Worm (Caenorhabditis elegans): ENCODE results near the gene dkc-1.

dkc-1 gene

DNA sequence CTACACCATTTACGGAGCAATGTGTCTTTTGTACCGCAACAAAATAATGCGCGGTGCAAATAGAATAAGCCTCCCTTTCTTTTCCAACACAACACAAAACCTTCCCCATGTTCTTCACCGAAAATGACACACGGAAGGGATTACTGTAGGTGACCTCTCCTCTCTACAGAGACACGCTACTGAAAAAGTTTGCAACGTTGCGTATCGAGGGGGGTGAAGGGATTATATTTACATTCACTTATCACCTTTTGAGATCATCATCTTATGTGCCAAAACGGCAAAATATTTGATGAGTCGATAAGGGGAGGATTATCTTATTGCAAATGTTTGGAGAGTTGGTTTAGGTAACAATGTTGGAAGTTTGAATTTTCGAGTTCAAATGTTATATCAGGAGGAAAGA is 34.8 kb downstream of the dkc-1 start:
- TF ChIP-seq klf-2 (GFP tag; conservative IDR thresholded peaks at IDR 0.05) (no peak), ztf-29 (GFP tag; IDR thresholded peaks at IDR 0.05) (no peak), tab-1 (GFP tag; IDR thresholded peaks at IDR 0.05) (no peak), T22C8.4 (GFP tag; IDR thresholded peaks at IDR 0.05) (no peak), flt-1 (GFP tag; IDR thresholded peaks at IDR 0.05) (no peak), med-1 (GFP tag; optimal IDR thresholded peaks at IDR 0.05; ENCODE audit: insufficient read depth) (no peak), ztf-23 (GFP tag; IDR thresholded peaks at IDR 0.05) (no peak), cog-1 (tag; optimal IDR thresholded peaks at IDR 0.05) (peak; percentile 8), ref-1 (GFP tag; conservative IDR thresholded peaks at IDR 0.05) (no peak)

DNA sequence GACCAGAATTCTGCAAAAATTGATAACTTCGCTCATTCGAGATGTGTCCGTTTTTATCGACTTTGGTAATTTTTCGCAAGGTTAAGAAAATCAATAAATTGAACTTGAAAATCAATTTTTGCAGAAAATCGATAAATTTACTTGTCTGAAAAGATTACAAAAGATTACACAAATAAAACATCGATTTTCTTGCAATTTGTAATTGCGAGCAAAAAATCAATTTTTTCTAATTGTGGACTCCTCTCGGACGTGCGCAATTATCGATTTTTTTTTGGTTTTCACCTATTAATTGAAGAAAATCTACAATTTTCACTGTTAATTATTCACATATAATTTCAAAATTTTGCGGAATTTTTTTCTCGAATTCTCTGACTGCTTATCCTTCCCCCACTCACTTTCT is 43.0 kb downstream of the dkc-1 start:
- no peak for TF ChIP-seq cog-1 (tag; optimal IDR thresholded peaks at IDR 0.05)
- peak; percentile 73 for TF ChIP-seq T22C8.4 (GFP tag; IDR thresholded peaks at IDR 0.05)

DNA sequence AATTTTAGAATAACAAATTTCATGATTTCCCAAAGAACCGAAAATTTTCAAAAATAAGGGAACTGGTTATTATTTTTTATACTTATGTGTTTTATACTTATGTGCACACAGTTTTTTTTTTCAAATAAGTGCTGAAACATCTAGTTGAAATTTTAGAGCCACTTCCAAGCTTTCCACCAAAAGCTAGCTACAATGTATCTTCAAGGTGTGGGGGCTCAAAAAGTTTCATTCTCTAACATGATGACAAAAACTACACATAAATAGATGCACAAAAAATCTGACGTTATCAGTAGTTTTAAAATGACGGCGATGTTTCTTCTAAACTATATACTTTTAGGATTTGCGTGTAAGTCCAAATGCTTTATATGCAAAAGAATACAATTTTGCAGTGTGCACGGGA is 45.8 kb downstream of the dkc-1 start, which contains the start of gene clec-163:
Gene clec-163, plus strand, starts transcription at position 301 of the 400 bp plus-strand sequence.
- TF ChIP-seq flt-1 (GFP tag; IDR thresholded peaks at IDR 0.05) (no peak), cog-1 (tag; optimal IDR thresholded peaks at IDR 0.05) (no peak), tab-1 (GFP tag; IDR thresholded peaks at IDR 0.05) (no peak), ztf-23 (GFP tag; IDR thresholded peaks at IDR 0.05) (no peak), klf-2 (GFP tag; conservative IDR thresholded peaks at IDR 0.05) (no peak), ref-1 (GFP tag; conservative IDR thresholded peaks at IDR 0.05) (no peak), ztf-29 (GFP tag; IDR thresholded peaks at IDR 0.05) (no peak)
